Fruit fly (Drosophila melanogaster): Measurements from ENCODE around the gene Eig71Ee.
A peak's percentile ranks its signal among the peaks of the same experiment; 100 is the strongest.

Gene Eig71Ee

DNA sequence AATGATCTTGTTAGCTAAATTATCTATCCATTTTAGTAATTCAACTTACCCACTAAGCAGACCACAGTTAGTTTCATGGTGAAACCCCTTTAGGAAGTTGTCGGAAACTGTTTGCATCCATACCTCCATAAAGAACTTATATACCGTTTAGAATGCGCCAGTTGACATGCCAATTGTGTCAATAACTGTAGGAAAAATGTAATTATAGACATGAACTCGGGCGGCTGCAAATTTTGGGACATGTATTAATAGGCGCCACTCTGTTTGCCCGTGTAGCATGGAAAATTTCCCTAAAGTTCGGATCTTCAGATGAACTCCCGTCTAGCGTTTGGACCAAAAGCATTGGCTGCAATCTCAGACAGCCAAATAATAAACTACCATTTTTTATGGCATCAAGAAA is at the start of gene Eig71Ee:
Gene Eig71Ee, minus strand, starts transcription at position 101 of the 400 bp plus-strand sequence.
- TF ChIP-seq psq (GFP tag; optimal IDR thresholded peaks at IDR 0.05): no peak
- peak; percentile 24 for TF ChIP-seq Ets65A (GFP tag)

DNA sequence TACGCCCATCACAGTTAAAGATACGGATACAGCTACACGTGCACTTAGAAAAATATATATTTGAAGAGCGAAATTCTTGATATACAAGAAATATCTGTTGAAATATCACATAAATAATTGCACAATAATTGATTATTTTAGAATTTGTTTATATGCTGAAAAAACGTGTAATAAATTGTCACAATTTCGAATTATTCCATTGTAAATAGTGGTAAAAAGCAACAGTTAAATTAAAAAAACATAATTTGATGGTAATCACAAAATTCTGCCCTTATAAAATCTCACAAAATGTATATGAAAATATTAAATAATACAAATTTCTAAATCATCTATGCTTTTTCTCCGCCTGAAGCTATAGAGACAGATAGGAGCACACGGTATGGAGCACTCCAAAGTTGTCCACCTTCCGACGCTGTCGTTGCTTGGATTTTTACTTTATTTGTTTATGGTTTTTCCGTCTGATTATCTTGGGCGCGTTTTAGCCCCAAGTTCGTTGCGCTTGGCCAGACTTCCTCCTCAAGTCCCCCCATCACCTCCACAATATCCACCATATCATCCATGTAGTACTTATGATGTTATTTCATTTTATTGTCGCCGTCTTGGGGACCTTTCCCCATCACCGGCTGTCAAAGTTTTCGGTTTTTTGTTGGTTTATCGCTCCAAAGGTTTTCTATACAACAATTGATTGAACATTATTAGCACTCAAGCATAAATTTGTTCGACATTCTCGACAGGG is 48.6 kb upstream of the Eig71Ee start:
- no peak for TF ChIP-seq Mes4 (GFP tag; optimal IDR thresholded peaks at IDR 0.05)
- peak in 1 of 2 experiments; percentile 73 for TF ChIP-seq Hr51 (GFP tag; optimal IDR thresholded peaks at IDR 0.05)
- TF ChIP-seq tna (GFP tag; IDR thresholded peaks at IDR 0.05; ENCODE audit: partially characterized antibody): no peak
- no peak for TF ChIP-seq Oaz (GFP tag; IDR thresholded peaks at IDR 0.05)
- TF ChIP-seq CG18764 (GFP tag; optimal IDR thresholded peaks at IDR 0.05): peak; percentile 15
- TF ChIP-seq rib (GFP tag; IDR thresholded peaks at IDR 0.05): 0 out of 2 replicates have a peak, but pooled peaks have one; percentile 14
- TF ChIP-seq Fer2 (tag; optimal IDR thresholded peaks at IDR 0.05): no peak
- TF ChIP-seq ken (GFP tag; IDR thresholded peaks at IDR 0.05): no peak
- TF ChIP-seq gcm2 (GFP tag; optimal IDR thresholded peaks at IDR 0.05): no peak
- TF ChIP-seq CG30403 (GFP tag; optimal IDR thresholded peaks at IDR 0.05): peak; percentile 67
- TF ChIP-seq CG3281 (GFP tag; optimal IDR thresholded peaks at IDR 0.05): peak; percentile 24
- no peak for TF ChIP-seq CG9876 (GFP tag; optimal IDR thresholded peaks at IDR 0.05)
- peak; percentile 28 for TF ChIP-seq run (tag; optimal IDR thresholded peaks at IDR 0.05)
- no peak for TF ChIP-seq toy (GFP tag; IDR thresholded peaks at IDR 0.05)
- TF ChIP-seq sisA (GFP tag; IDR thresholded peaks at IDR 0.05): no peak; the same call in 1 of the 2 replicates
- no peak for TF ChIP-seq CG1024 (GFP tag; IDR thresholded peaks at IDR 0.05)
- TF ChIP-seq Hr78 (GFP tag; optimal IDR thresholded peaks at IDR 0.05): peak in 1 of 2 experiments; percentile 38
- TF ChIP-seq CG6272 (GFP tag; IDR thresholded peaks at IDR 0.05): no peak
- no peak for TF ChIP-seq kah (GFP tag; optimal IDR thresholded peaks at IDR 0.05)
- TF ChIP-seq B-H2 (GFP tag; optimal IDR thresholded peaks at IDR 0.05): no peak
- TF ChIP-seq CG43689 (GFP tag; IDR thresholded peaks at IDR 0.05): no peak
- no peak for TF ChIP-seq Lpt (GFP tag; optimal IDR thresholded peaks at IDR 0.05)
- TF ChIP-seq amos (GFP tag; IDR thresholded peaks at IDR 0.05; ENCODE audit: partially characterized antibody): no peak
- TF ChIP-seq D (optimal IDR thresholded peaks at IDR 0.05): no peak
- TF ChIP-seq D (GFP tag; optimal IDR thresholded peaks at IDR 0.05): peak; percentile 60
- peak; percentile 83 for TF ChIP-seq phol (tag; optimal IDR thresholded peaks at IDR 0.05)
- peak; percentile 11 for TF ChIP-seq Meics (GFP tag; optimal IDR thresholded peaks at IDR 0.05)
- peak; percentile 37 for TF ChIP-seq PHDP (tag; optimal IDR thresholded peaks at IDR 0.05)
- no peak for TF ChIP-seq insv (GFP tag; optimal IDR thresholded peaks at IDR 0.05)
- TF ChIP-seq crc (GFP tag; optimal IDR thresholded peaks at IDR 0.05): no peak
- TF ChIP-seq CG10267 (tag; optimal IDR thresholded peaks at IDR 0.05): peak; percentile 59
- peak; percentile 80 for TF ChIP-seq CG2678 (tag; optimal IDR thresholded peaks at IDR 0.05)
- TF ChIP-seq Hey (tag; optimal IDR thresholded peaks at IDR 0.05): no peak
- no peak for TF ChIP-seq CG10959 (GFP tag; IDR thresholded peaks at IDR 0.05)
- TF ChIP-seq Awh (GFP tag; IDR thresholded peaks at IDR 0.05): no peak
- TF ChIP-seq CG17361 (GFP tag; IDR thresholded peaks at IDR 0.05): peak; percentile 88
- TF ChIP-seq CG18619 (GFP tag; optimal IDR thresholded peaks at IDR 0.05): peak; percentile 69
- TF ChIP-seq Chrac-16 (GFP tag; optimal IDR thresholded peaks at IDR 0.05): peak; percentile 44
- TF ChIP-seq CG10366 (GFP tag; IDR thresholded peaks at IDR 0.05): peak; percentile 20; the same call in 1 of the 2 replicates
- peak; percentile 40 for TF ChIP-seq gsb-n (tag; optimal IDR thresholded peaks at IDR 0.05)
- TF ChIP-seq odd (GFP tag; optimal IDR thresholded peaks at IDR 0.05): peak; percentile 41
- TF ChIP-seq gro (GFP tag; optimal IDR thresholded peaks at IDR 0.05): no peak
- no peak for TF ChIP-seq eyg (GFP tag; optimal IDR thresholded peaks at IDR 0.05)
- peak; percentile 16 for TF ChIP-seq CG12942 (GFP tag; optimal IDR thresholded peaks at IDR 0.05)
- no peak for TF ChIP-seq pum (GFP tag; optimal IDR thresholded peaks at IDR 0.05)
- TF ChIP-seq Blimp-1 (GFP tag; optimal IDR thresholded peaks at IDR 0.05): peak; percentile 75
